Fruit fly (Drosophila melanogaster): ENCODE measurements around the gene FASN2.

The FASN2 gene

DNA sequence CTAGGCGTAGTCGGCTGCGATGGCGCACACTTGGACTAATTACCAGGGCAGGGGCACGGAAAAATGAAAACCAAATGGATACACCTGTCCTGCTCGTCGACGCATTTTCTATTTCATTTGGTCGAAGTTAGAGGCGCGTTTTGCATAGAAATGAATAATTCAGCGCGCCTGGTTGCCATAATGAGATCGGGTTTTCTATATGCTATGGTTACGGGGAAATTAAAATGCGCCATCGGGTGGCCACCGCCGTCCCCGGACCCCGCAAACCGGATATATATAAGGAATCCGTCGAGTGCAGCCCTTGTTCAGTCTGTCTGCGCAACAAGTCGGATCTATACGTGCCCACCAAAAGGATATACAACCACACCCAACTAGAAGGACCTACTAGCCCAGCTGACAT is at the start of gene FASN2:
FASN2 (plus strand) TSS at position 301 of the 400 bp plus-strand sequence.
- no peak for TF ChIP-seq CTCF (optimal IDR thresholded peaks at IDR 0.05)
- TF ChIP-seq CG8478 (optimal IDR thresholded peaks at IDR 0.05) = no peak

DNA sequence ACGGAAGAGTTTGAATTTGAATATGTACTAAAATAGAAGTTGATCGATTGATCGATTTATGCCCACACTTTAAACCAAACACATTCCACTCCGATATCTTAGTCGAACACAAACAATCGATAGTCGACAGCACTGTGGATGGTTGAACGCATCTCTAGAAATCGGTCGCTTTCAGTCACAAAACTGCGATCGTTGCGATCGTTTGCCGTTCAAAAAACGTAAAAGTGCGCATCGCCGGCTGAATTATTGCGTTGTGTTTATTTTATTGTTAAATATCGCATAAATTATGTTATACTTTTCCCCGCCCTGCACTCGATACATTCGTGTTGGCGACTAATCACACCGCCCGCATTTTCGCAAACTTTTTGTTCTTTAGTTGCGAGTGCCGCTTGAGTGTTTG is 44.6 kb upstream of the FASN2 start, which contains the start of gene Ccdc85:
Ccdc85 (plus strand) TSS at position 174 of the 400 bp plus-strand sequence.
- TF ChIP-seq CG8478 (optimal IDR thresholded peaks at IDR 0.05) (no peak), CTCF (optimal IDR thresholded peaks at IDR 0.05) (peak; percentile 23 to 51)

DNA sequence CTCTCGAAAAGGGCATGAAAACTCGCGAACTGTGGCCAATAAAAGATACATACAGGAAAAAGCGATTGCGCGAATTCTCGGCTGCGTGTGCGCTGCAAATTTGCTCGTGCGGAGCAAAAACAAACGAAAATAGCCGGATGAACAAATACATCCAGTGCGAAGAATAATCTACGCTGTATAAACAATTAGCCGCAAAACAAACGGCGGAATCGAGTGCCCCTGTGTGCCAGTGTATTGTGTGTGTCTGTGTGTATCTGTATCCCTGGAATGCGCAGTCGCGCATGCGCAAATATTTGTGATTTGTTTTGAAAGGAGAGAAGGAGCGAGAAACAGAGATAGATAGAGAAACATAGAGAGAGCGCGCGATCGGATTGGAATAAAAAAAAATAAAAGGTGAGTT is 44.1 kb upstream of the FASN2 start:
- TF ChIP-seq CG8478 (optimal IDR thresholded peaks at IDR 0.05) (no peak), CTCF (optimal IDR thresholded peaks at IDR 0.05) (no peak)

DNA sequence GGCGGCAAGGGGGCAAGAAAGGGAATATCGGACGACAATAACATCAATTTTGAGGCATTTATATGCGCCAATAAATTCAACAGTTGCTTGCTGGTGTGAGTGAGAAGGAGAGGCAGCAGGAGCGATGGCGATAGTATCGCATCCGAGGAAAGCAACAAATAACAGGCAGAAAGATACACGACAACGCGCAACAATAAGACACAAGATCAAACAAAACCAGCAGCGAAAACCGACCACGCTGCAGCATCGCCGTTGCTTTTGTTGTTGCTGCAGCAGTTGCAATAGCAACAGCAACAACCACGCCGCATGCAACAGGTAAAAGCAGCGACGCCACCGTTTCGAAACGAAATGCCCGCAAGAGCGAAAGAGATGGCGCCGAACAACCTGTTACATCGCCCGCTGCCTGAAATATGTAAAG is 43.2 kb upstream of the FASN2 start:
- TF ChIP-seq CTCF (optimal IDR thresholded peaks at IDR 0.05) (no peak), CG8478 (optimal IDR thresholded peaks at IDR 0.05) (no peak)

DNA sequence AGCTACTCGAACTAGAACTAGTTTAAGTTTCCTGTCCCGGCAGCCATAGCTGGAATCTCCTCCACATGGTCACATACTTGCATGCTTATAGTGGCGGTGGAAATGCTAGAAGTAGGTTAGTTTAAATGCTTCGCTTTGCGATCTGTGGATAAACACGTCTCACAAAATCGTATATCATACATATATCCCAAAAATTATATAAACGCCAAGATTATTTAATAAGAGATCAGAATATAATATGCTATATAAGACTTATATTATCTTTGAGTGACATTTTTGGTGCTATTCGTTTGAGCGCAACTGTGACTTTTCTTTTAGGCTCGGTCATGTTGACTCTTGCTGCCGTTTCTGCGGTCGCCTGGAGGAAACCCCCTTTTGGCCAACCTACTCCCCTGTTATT is 41.8 kb upstream of the FASN2 start:
- no peak for TF ChIP-seq CG8478 (optimal IDR thresholded peaks at IDR 0.05)
- no peak for TF ChIP-seq CTCF (optimal IDR thresholded peaks at IDR 0.05)

DNA sequence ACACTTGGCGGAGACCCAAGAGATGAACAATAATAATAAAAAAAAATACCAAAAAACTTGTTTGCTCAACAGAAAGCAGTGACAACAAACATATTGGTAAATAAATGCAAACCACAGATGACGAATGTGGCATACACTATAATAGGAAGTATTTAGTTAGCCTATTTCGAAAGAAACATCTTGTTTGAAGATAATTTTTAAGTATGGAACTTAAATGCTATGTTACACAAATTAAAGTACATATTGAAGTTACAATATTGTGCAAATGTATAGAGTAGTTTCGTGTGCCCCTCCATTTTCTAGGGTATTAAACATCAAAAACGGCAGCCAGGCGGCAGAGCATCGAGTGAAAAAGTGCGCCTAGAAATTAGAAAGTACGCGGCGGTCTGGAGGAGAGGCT is 40.3 kb upstream of the FASN2 start:
- TF ChIP-seq CTCF (optimal IDR thresholded peaks at IDR 0.05) = no peak
- TF ChIP-seq CG8478 (optimal IDR thresholded peaks at IDR 0.05) = no peak

DNA sequence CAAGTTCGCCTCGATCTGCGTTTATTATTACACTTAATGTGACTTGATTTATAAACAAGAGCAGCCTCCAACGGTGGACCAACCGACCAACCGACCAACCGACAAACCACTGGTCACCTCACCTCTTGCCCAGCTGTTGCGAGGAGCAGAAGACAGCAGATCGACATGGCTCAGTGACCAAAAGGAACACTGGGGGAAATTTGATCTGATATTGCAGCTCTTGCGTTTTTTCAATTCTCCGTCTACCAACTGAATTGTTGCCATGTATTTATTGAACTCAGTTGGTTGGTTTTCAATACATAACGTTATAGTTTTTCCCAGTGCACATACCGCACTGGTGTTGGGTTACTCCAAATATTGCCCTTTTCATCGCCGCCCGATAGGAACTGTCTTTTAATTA is 39.1 kb upstream of the FASN2 start:
- no peak for TF ChIP-seq CG8478 (optimal IDR thresholded peaks at IDR 0.05)
- no peak for TF ChIP-seq CTCF (optimal IDR thresholded peaks at IDR 0.05)

DNA sequence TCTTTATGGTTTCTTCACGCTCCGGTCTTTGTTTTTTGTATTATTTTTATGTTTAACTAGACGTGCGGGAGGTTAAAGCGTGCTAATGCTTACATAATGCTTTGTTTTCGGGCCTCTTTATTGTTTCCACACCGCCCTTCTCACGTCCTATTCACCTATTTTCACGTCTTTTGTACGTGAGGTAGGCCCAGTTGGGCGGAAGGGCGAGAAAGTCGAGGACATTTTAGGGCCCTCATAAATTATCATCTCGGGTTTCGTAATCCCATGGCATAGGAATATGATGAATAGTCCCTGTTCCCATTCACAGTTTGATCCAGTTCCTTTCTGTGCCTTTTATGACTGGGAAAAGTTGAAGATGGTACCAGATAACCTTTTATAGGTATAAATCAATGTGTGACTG is 38.3 kb upstream of the FASN2 start:
- TF ChIP-seq CG8478 (optimal IDR thresholded peaks at IDR 0.05) = no peak
- TF ChIP-seq CTCF (optimal IDR thresholded peaks at IDR 0.05) = no peak

DNA sequence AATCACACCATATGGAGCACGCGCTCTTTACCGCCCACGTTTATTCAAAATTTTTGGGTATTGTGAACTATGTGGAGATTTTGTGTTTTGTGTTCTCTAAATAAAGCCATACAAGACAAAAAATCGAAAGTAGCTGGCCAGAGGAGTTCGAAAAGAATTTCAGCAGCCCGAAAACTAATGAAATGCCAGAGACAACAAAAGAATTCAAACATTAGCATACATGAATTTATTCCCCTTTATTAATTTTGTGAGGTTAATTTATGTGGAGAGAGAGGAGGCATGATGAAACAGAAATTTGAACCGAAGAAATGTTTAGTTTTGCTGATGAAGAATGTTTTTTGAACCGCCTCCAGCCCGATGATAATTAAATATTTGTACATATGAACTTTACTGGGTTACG is 37.6 kb upstream of the FASN2 start:
- TF ChIP-seq CTCF (optimal IDR thresholded peaks at IDR 0.05) (no peak), CG8478 (optimal IDR thresholded peaks at IDR 0.05) (no peak)

DNA sequence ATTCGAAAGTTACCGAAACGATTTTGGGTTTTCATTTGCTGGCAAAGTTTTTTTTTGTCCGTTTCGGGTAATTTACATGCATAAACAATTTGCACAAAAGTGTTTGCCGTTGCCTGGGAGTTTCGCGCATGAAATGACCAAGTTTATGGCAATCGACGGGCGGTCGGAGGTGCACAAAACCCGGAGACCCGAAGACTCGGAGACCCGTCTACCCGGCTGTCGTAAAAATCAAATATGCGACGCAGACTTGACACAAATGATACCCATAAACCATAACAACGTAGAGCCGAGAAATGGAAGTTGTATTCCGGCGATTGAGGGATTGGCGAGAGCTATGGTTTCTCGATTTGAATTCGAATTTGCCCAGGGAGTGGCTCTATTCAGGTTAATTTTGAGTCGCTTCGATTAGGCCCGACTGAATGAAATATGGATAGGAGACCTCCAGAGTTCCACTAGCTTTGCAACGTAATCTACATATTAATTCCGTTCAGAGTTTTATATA is 36.8 kb upstream of the FASN2 start:
- TF ChIP-seq CG8478 (optimal IDR thresholded peaks at IDR 0.05) (no peak), CTCF (optimal IDR thresholded peaks at IDR 0.05) (no peak)

DNA sequence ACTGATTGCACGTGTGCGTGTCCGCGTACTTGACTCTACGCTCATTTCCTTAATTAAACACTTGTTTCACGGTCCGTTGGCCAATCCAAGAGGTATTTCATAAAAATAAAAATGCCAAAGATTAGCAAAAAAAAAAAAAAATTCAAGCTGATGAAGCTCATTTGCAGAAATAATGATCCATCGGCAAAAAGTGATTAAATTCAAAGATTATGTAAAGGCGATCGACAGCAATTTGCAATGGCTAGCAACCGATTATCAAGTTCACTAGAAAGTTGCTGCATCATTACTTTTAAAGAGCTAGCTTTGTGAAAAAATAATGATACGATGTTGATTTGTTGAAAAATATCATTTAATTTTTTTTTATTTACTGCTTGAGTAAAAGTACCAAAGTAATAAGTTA is 34.3 kb upstream of the FASN2 start:
- no peak for TF ChIP-seq CG8478 (optimal IDR thresholded peaks at IDR 0.05)
- TF ChIP-seq CTCF (optimal IDR thresholded peaks at IDR 0.05) = no peak

DNA sequence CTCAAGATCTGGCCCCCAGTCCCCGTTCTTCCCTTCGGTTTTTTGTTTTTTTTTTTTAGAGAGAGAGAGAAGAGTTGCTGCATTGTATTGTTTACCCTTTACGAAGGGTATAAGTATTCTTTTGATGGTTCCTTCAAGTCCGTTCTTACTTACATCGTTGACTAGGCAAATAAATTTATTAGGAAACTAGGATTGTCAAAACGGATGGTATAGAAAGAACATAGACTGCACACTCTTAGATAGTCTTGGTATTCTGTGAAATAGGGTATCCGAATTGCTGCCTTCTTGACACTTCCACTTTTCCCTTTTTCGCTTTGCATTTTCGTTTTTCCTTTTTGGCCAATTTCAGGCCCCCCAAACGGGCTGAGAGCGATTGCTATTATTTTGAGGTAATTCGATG is 32.3 kb upstream of the FASN2 start:
- TF ChIP-seq CTCF (optimal IDR thresholded peaks at IDR 0.05) (no peak), CG8478 (optimal IDR thresholded peaks at IDR 0.05) (no peak)

DNA sequence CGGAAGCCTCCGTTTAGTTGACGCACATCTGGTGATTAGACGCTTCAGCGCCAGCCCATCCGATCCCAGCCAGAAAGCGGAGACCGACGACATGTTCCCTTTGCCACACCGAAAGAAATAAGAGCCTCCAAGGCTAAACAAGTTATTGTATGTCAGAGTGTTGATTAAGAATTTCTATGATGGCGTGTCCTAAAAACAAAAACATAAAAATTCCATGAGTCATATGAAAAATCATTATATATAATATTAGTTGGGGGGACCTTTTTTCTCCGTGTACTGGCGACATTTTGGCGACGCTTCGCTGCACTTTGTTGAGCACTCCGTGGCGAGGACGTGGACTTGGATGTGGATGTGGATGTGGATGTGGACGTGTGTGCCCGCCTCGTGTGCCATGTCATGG is 31.0 kb upstream of the FASN2 start:
- no peak for TF ChIP-seq CG8478 (optimal IDR thresholded peaks at IDR 0.05)
- TF ChIP-seq CTCF (optimal IDR thresholded peaks at IDR 0.05) = no peak

DNA sequence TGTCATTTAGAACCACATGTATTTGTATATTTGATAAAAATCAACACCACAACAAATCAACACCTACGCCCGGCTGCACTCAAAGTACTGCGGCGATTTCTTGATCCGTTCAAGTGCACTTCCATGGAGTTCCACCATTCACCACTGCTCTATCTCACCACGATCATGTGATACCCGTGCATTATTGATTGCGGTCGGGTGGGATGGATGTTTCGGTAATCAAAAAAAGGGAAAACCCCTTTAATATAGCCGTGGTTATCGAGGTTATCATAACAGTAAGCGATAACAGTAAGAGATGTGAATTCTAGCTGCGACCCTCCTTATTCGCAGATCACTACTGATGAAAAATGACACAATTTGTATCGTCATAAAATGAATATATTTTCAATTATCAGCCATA is 25.5 kb upstream of the FASN2 start, which contains the start of the genes CG17224 and CG17264:
CG17224 (minus strand) TSS at position 97 of the 400 bp plus-strand sequence.
CG17264 (plus strand) TSS at position 297 of the 400 bp plus-strand sequence.
- no peak for TF ChIP-seq CG8478 (optimal IDR thresholded peaks at IDR 0.05)

DNA sequence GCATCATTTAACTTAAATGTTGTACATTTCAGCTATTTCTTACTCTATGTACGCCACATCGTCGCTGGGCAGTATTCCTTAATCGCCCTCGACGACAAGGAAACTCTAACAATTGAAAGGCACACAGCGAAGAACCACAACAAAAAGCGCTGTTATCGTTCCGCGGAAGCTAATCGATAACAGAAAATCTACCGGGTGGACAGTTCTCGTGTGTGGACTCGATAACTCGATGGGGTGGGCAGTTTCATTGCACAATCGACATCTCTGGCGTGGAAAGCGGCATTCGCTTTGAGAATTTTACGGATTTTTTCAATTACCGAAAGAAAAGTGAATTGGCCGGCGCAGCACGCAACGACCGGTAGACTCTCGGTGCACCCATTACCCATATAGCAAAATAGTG is 20.8 kb upstream of the FASN2 start, which contains the start of the genes alpha4GT1 and Prp40:
alpha4GT1 (minus strand) TSS at position 156 of the 400 bp plus-strand sequence.
Prp40 (plus strand) TSS at position 241 of the 400 bp plus-strand sequence.
- TF ChIP-seq CG8478 (optimal IDR thresholded peaks at IDR 0.05) (no peak), CTCF (optimal IDR thresholded peaks at IDR 0.05) (peak in 1 of 2 experiments; percentile 23)

DNA sequence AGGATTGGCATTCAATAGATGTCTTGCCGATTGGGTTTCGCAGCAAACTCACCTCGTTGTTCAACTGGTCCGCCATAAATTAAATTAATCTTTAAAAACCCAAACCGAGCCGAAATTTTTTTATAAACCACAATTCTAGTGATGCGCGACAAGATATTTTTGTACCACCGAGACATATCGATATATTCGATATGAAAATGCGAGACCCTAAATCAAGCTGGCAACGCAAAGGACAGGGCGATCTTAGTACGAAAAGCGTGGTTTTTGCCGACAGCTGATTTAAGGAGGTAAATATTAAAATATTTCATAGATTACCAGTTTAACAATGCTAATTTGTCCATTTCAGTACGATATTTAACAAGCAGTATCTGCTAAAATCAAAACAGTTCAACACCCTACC is 14.7 kb upstream of the FASN2 start, which contains the start of the genes Sf3b2 and CG17219:
Sf3b2 (minus strand) TSS at position 157 of the 400 bp plus-strand sequence.
CG17219 (plus strand) TSS at position 242 of the 400 bp plus-strand sequence.
- TF ChIP-seq CG8478 (optimal IDR thresholded peaks at IDR 0.05) (no peak), CTCF (optimal IDR thresholded peaks at IDR 0.05) (no peak)

DNA sequence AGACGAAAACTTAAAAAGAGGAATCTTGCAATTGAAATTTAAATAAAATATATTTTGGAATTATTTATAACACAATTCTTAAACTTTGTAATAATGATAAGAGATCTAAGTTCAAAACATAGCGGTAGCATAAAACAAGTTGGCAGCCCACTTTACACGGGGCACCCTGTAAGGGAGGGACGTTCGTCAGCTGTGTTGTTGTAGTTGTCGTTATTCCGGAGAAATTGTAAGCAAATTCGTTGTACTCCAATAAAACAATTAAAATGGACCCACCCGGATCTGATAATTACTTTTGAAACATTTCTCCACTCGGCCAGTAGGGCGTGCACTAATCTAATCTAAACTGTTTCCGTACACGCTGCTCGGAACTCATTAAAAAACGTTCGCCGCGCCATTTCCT is 13.4 kb upstream of the FASN2 start, which contains the start of gene GABPI:
GABPI (plus strand) TSS at position 190 of the 400 bp plus-strand sequence.
- TF ChIP-seq CTCF (optimal IDR thresholded peaks at IDR 0.05) (no peak), CG8478 (optimal IDR thresholded peaks at IDR 0.05) (no peak)

Measured in S2 (cell line).